Fruit fly (Drosophila melanogaster): ENCODE data around the gene N.

DNA sequence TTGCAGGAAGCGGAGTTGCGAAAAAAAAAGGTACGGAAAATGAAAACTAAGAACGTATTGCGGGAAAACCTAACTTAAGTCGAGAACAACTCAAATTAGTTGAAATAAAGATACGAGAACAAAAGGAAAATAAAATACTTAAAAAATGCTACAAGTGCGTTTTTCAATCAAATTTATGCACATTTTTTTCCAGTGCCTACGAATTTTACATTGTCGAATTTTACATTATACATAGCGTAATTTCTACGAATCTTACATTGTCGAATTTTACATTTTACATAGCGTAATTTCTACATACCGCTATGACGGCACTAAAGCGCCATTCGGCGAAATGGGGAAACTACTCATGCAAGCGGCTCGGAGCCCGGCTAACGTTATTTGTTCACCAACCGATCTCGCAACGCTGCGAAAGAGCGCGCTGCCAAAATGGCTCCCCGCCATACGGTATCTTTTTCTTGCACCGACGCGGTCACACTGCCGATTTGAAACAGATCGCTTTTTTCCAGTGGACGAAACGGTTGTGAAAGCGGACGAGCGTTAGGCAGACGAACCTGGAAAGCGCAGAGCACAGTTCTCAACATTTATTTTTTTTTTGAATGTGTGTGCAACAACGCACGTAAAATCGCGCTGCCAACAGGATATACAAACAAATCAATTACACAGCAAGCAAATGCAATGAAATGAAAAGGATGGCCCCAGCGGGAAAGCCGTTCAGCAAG is at the start of gene N:
- TF ChIP-seq cnc (optimal IDR thresholded peaks at IDR 0.05), result no peak
- TF ChIP-seq CG7045 (GFP tag; optimal IDR thresholded peaks at IDR 0.05), result no peak
- TF ChIP-seq Mnt (GFP tag; optimal IDR thresholded peaks at IDR 0.05), result no peak
